Worm (Caenorhabditis elegans) whole organism, L4/young adult: ENCODE data around the gene srx-131.

Experiments
- W03F9.2 ChIP-seq: fragments of 150-350 bp; optimal IDR thresholded peaks from 2 replicates; lab custom pipeline; 2014; ENCODE audit warnings: missing biosample characterization, missing genetic modification characterization
- him-1 ChIP-seq: sonication (generic microtip); optimal IDR thresholded peaks from 2 replicates; lab custom pipeline; 2016; ENCODE audit warnings: missing genotype, missing genetic modification reagents, missing genetic modification characterization, missing compliant biosample characterization

ce11 chrV:13845136-13845535, at the start of gene srx-131:
- no peak for TF ChIP-seq W03F9.2 (tag; lab: Kevin White, UChicago)
- no peak for TF ChIP-seq him-1 (tag; lab: Kevin White, UChicago)
